Worm (Caenorhabditis elegans) whole organism, L1 larva: ENCODE measurements around the gene zgpa-1.
A peak's percentile ranks its signal among the peaks of the same experiment; 100 is the strongest.

Source experiments
- C04F5.9 ChIP-seq: sonication (generic microtip); optimal IDR thresholded peaks from 2 replicates; lab custom pipeline; 2016; ENCODE audit warnings: missing genetic modification characterization, missing compliant biosample characterization
- Y116A8C.19 ChIP-seq: sonication (generic microtip); optimal IDR thresholded peaks from 2 replicates; lab custom pipeline; 2016; ENCODE audit warnings: missing compliant biosample characterization, missing genetic modification characterization, borderline replicate concordance
- aha-1 ChIP-seq: fragments of 150-350 bp; optimal IDR thresholded peaks from 2 replicates; lab custom pipeline; 2014; ENCODE audit warnings: missing biosample characterization, missing genetic modification characterization
- alr-1 ChIP-seq: fragments of 200-800 bp; sonication (Bioruptor generic); optimal IDR thresholded peaks from 2 replicates; lab custom pipeline; 2018; ENCODE audit warnings: borderline replicate concordance, mild to moderate bottlenecking, missing genetic modification characterization, missing compliant biosample characterization
- blmp-1 ChIP-seq: fragments of 150-350 bp; optimal IDR thresholded peaks from 2 replicates; lab custom pipeline; 2014; ENCODE audit warnings: missing biosample characterization, missing genetic modification characterization
- ceh-63 ChIP-seq: fragments of 200-800 bp; sonication (Bioruptor generic); optimal IDR thresholded peaks from 2 replicates; lab custom pipeline; 2018; ENCODE audit warnings: mild to moderate bottlenecking, missing genetic modification characterization, missing compliant biosample characterization
- ceh-82 ChIP-seq, 3 experiments: fragments of 150-350 bp in 1 of 3; sonication (generic microtip) in 2 of 3; optimal IDR thresholded peaks; 2 replicates each; lab custom pipeline; 2014 to 2017; ENCODE audit warnings: missing biosample characterization in 3 of 3, missing genetic modification characterization in 3 of 3
- ceh-90 ChIP-seq: sonication (generic microtip); optimal IDR thresholded peaks from 2 replicates; lab custom pipeline; 2016; ENCODE audit warnings: missing genetic modification characterization, missing compliant biosample characterization
- ces-1 ChIP-seq: fragments of 150-350 bp; optimal IDR thresholded peaks from 2 replicates; lab custom pipeline; 2014; ENCODE audit warnings: missing biosample characterization, missing genetic modification reagents, missing genetic modification characterization
- dpl-1 ChIP-seq, 3 experiments: fragments of 150-350 bp in 2 of 3; sonication (generic microtip) in 1 of 3; optimal IDR thresholded peaks; 2 replicates each; lab custom pipeline; 2014 to 2017; ENCODE audit warnings: missing biosample characterization in 3 of 3, missing genetic modification characterization in 3 of 3, missing genetic modification reagents in 3 of 3
- dsc-1 ChIP-seq: sonication (generic microtip); optimal IDR thresholded peaks from 2 replicates; lab custom pipeline; 2016; ENCODE audit warnings: mild to moderate bottlenecking, missing genetic modification characterization, missing compliant biosample characterization
- efl-1 ChIP-seq, 4 experiments: fragments of 150-350 bp; optimal IDR thresholded peaks in 3 of 4; peaks in 1 of 4; 1 replicate in 1 of 4; 2 replicates in 3 of 4; lab custom pipeline; 2014; ENCODE audit warnings: missing biosample characterization in 2 of 4, missing genetic modification characterization in 2 of 4, missing genetic modification reagents in 2 of 4
- egl-13 ChIP-seq: sonication (generic microtip); optimal IDR thresholded peaks from 2 replicates; lab custom pipeline; 2016; ENCODE audit warnings: missing genotype, missing genetic modification reagents, missing genetic modification characterization, missing compliant biosample characterization
- elt-2 ChIP-seq: sonication (generic microtip); optimal IDR thresholded peaks from 2 replicates; lab custom pipeline; 2016; ENCODE audit warnings: missing genetic modification characterization, mild to moderate bottlenecking, inconsistent platforms, missing compliant biosample characterization, missing genetic modification reagents
- fkh-4 ChIP-seq: sonication (generic microtip); optimal IDR thresholded peaks from 2 replicates; lab custom pipeline; 2016; ENCODE audit warnings: missing compliant biosample characterization, missing genetic modification characterization, borderline replicate concordance
- fkh-8 ChIP-seq: sonication (generic microtip); optimal IDR thresholded peaks from 2 replicates; lab custom pipeline; 2016; ENCODE audit warnings: mild to moderate bottlenecking, missing genetic modification characterization, missing compliant biosample characterization
- hlh-4 ChIP-seq: sonication (generic microtip); optimal IDR thresholded peaks from 2 replicates; lab custom pipeline; 2016; ENCODE audit warnings: mild to moderate bottlenecking, missing genetic modification characterization, missing compliant biosample characterization
- hpl-2 ChIP-seq: fragments of 150-350 bp; optimal IDR thresholded peaks from 2 replicates; lab custom pipeline; 2014; ENCODE audit warnings: missing biosample characterization, missing genetic modification reagents, missing genetic modification characterization
- irx-1 ChIP-seq: sonication (generic microtip); optimal IDR thresholded peaks from 2 replicates; lab custom pipeline; 2016; ENCODE audit warnings: missing genetic modification characterization, missing compliant biosample characterization
- lin-14 ChIP-seq: fragments of 200-800 bp; sonication (Bioruptor generic); optimal IDR thresholded peaks from 2 replicates; lab custom pipeline; 2018; ENCODE audit warnings: mild to moderate bottlenecking, missing genetic modification characterization, moderate library complexity, missing compliant biosample characterization
- lin-35 ChIP-seq, 2 experiments: fragments of 150-350 bp; optimal IDR thresholded peaks; 2 replicates each; lab custom pipeline; 2014; ENCODE audit warnings: missing biosample characterization in 2 of 2, missing genetic modification characterization in 2 of 2, missing genetic modification reagents in 2 of 2
- lin-39 ChIP-seq: fragments of 150-350 bp; optimal IDR thresholded peaks from 2 replicates; lab custom pipeline; 2014; ENCODE audit warnings: missing biosample characterization, missing genetic modification reagents, missing genetic modification characterization
- lir-3 ChIP-seq: sonication (generic microtip); optimal IDR thresholded peaks from 2 replicates; lab custom pipeline; 2016; ENCODE audit warnings: mild to moderate bottlenecking, missing genetic modification characterization, moderate library complexity, missing compliant biosample characterization; ENCODE audit not compliant: poor library complexity
- lsy-2 ChIP-seq, 2 experiments: fragments of 150-350 bp; optimal IDR thresholded peaks; 2 replicates each; lab custom pipeline; 2014; ENCODE audit warnings: missing biosample characterization in 2 of 2, missing genetic modification characterization in 2 of 2
- mab-9 ChIP-seq: fragments of 200-800 bp; sonication (Bioruptor generic); IDR thresholded peaks from 2 replicates; pipeline ENCODE4 v1.3.6; 2022; ENCODE audit warnings: missing genetic modification reagents, missing genetic modification characterization, missing compliant biosample characterization
- mdl-1 ChIP-seq, 2 experiments: fragments of 150-350 bp; optimal IDR thresholded peaks; 2 replicates each; lab custom pipeline; 2014 to 2017; ENCODE audit warnings: missing biosample characterization in 2 of 2, missing genetic modification characterization in 2 of 2, inconsistent platforms in 1 of 2
- mef-2 ChIP-seq: fragments of 150-350 bp; optimal IDR thresholded peaks from 2 replicates; lab custom pipeline; 2014; ENCODE audit warnings: missing biosample characterization, missing genetic modification characterization
- nhr-11 ChIP-seq: fragments of 150-350 bp; optimal IDR thresholded peaks from 2 replicates; lab custom pipeline; 2014; ENCODE audit warnings: missing biosample characterization, missing genetic modification characterization
- nhr-19 ChIP-seq: fragments of 200-800 bp; sonication (Bioruptor generic); conservative IDR thresholded peaks from 2 replicates; pipeline ENCODE4 v1.3.6; 2022; ENCODE audit warnings: missing genetic modification characterization, missing compliant biosample characterization
- nhr-20 ChIP-seq: sonication (generic microtip); optimal IDR thresholded peaks from 2 replicates; lab custom pipeline; 2016; ENCODE audit warnings: mild to moderate bottlenecking, missing genetic modification characterization, missing compliant biosample characterization
- nhr-237 ChIP-seq: fragments of 150-350 bp; optimal IDR thresholded peaks from 2 replicates; lab custom pipeline; 2014; ENCODE audit warnings: missing biosample characterization, missing genetic modification characterization
- nhr-47 ChIP-seq: sonication (generic microtip); optimal IDR thresholded peaks from 2 replicates; lab custom pipeline; 2016; ENCODE audit warnings: mild to moderate bottlenecking, missing genetic modification characterization, moderate library complexity, missing compliant biosample characterization
- nhr-76 ChIP-seq: sonication (generic microtip); optimal IDR thresholded peaks from 2 replicates; lab custom pipeline; 2017; ENCODE audit warnings: missing biosample characterization, missing genetic modification characterization
- nhr-77 ChIP-seq: fragments of 150-350 bp; optimal IDR thresholded peaks from 2 replicates; lab custom pipeline; 2014; ENCODE audit warnings: missing biosample characterization, missing genetic modification characterization
- nhr-85 ChIP-seq: sonication (generic microtip); peaks from one replicate; lab custom pipeline; 2016; ENCODE audit warnings: missing genetic modification characterization, inconsistent platforms, missing compliant biosample characterization
- pax-3 ChIP-seq: fragments of 200-800 bp; sonication (Bioruptor generic); optimal IDR thresholded peaks from 2 replicates; lab custom pipeline; 2018; ENCODE audit warnings: mild to moderate bottlenecking, missing genetic modification characterization, moderate library complexity, missing compliant biosample characterization
- rnt-1 ChIP-seq: sonication (generic microtip); optimal IDR thresholded peaks from 2 replicates; lab custom pipeline; 2016; ENCODE audit warnings: mild to moderate bottlenecking, missing genetic modification characterization, moderate library complexity, missing compliant biosample characterization
- skn-1 ChIP-seq: fragments of 150-350 bp; optimal IDR thresholded peaks from 2 replicates; lab custom pipeline; 2014; ENCODE audit warnings: missing biosample characterization, missing genetic modification characterization
- snpc-4 ChIP-seq: fragments of 150-350 bp; optimal IDR thresholded peaks from 2 replicates; lab custom pipeline; 2014; ENCODE audit warnings: missing biosample characterization, missing genetic modification characterization
- sptf-1 ChIP-seq: fragments of 150-350 bp; optimal IDR thresholded peaks from 2 replicates; lab custom pipeline; 2014; ENCODE audit warnings: missing biosample characterization, missing genetic modification characterization
- sup-37 ChIP-seq: fragments of 200-800 bp; sonication (Bioruptor generic); optimal IDR thresholded peaks from 2 replicates; lab custom pipeline; 2018; ENCODE audit warnings: mild to moderate bottlenecking, missing genetic modification characterization, missing compliant biosample characterization
- swsn-7 ChIP-seq: sonication (generic microtip); optimal IDR thresholded peaks from 2 replicates; lab custom pipeline; 2016; ENCODE audit warnings: missing genetic modification characterization, missing compliant biosample characterization
- tbx-2 ChIP-seq: sonication (generic microtip); optimal IDR thresholded peaks from 2 replicates; lab custom pipeline; 2016; ENCODE audit warnings: missing genetic modification characterization, missing compliant biosample characterization
- unc-130 ChIP-seq: fragments of 150-350 bp; optimal IDR thresholded peaks from 2 replicates; lab custom pipeline; 2017; ENCODE audit warnings: missing biosample characterization, missing genetic modification characterization, inconsistent platforms
- unc-30 ChIP-seq: sonication (generic microtip); optimal IDR thresholded peaks from 2 replicates; lab custom pipeline; 2017; ENCODE audit warnings: missing biosample characterization, missing genetic modification characterization
- unc-86 ChIP-seq: sonication (generic microtip); optimal IDR thresholded peaks from 2 replicates; lab custom pipeline; 2016; ENCODE audit warnings: missing genetic modification characterization, missing compliant biosample characterization
- zag-1 ChIP-seq: fragments of 150-350 bp; optimal IDR thresholded peaks from 2 replicates; lab custom pipeline; 2014; ENCODE audit warnings: missing biosample characterization, missing genetic modification characterization
- zip-4 ChIP-seq: fragments of 200-800 bp; sonication (Bioruptor generic); optimal IDR thresholded peaks from 2 replicates; lab custom pipeline; 2018; ENCODE audit warnings: mild to moderate bottlenecking, missing genetic modification characterization, moderate library complexity, missing compliant biosample characterization
- ztf-11 ChIP-seq, 2 experiments: sonication (generic microtip); optimal IDR thresholded peaks; 2 replicates each; lab custom pipeline; 2016 to 2017; ENCODE audit warnings: missing genetic modification characterization in 2 of 2, missing biosample characterization in 1 of 2, missing compliant biosample characterization in 1 of 2

zgpa-1 gene

DNA sequence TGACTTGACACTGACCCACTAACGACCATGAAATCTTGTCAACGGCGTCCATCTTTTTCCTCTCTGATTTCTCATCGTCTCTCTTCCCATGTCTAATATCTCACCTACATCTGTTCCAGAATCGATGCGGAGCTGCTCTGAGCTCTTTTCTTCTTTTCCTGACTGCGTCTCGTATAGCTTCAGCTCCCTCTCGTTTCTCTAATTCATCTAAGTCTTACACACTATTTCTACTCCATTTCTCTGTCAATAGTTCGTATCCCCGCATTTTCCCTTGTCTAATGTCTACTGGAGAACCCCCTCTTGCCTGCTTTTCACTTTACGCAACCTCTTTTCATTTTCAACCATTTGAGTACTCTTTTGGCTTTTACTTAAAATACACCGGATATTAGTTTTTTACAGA is 5.2 kb upstream of the zgpa-1 start, which contains the start of gene ric-3 (continued):
- TF ChIP-seq unc-86 = peak; percentile 76
- peak; percentile 42 for TF ChIP-seq pax-3 (tag; lab: Kevin White, UChicago)
- peak; percentile 19 for TF ChIP-seq skn-1
- TF ChIP-seq nhr-85 (tag; lab: Kevin White, UChicago) = peak; percentile 49
- peak; percentile 57 to 76 for TF ChIP-seq lsy-2 (tag; optimal IDR thresholded peaks at IDR 0.05; lab: Kevin White, UChicago)
- TF ChIP-seq nhr-11 (tag; lab: Kevin White, UChicago) = no peak
- peak; percentile 73 for TF ChIP-seq swsn-7 (tag; lab: Kevin White, UChicago)
- TF ChIP-seq mab-9 (GFP tag; lab: Robert Waterston, UW) = no peak
- TF ChIP-seq ztf-11 (tag; optimal IDR thresholded peaks at IDR 0.05; lab: Kevin White, UChicago) = no peak
- peak; percentile 81 for TF ChIP-seq dsc-1
- TF ChIP-seq hpl-2 = no peak
- TF ChIP-seq elt-2 (tag; lab: Kevin White, UChicago) = no peak
- peak; percentile 23 for TF ChIP-seq snpc-4 (tag; lab: Kevin White, UChicago)
- TF ChIP-seq nhr-76 (tag; lab: Kevin White, UChicago) = no peak
- no peak for TF ChIP-seq mdl-1 (tag; optimal IDR thresholded peaks at IDR 0.05; lab: Kevin White, UChicago)
- TF ChIP-seq C04F5.9 = no peak
- peak; percentile 63 for TF ChIP-seq nhr-19 (GFP tag; lab: Robert Waterston, UW)
- TF ChIP-seq nhr-20 = peak; percentile 50
- TF ChIP-seq nhr-237 = no peak
- peak; percentile 84 for TF ChIP-seq fkh-8 (tag; lab: Kevin White, UChicago)
- TF ChIP-seq dpl-1 (GFP tag; optimal IDR thresholded peaks at IDR 0.05; lab: Kevin White, UChicago) = peak; percentile 7 to 41 (median 31)
- peak; percentile 17 for TF ChIP-seq lin-39
- TF ChIP-seq ceh-90 (tag; lab: Kevin White, UChicago) = peak; percentile 16
- no peak for TF ChIP-seq sptf-1
- no peak for TF ChIP-seq fkh-4 (tag; lab: Kevin White, UChicago)
- no peak for TF ChIP-seq aha-1 (tag; lab: Kevin White, UChicago)
- TF ChIP-seq alr-1 (tag; lab: Kevin White, UChicago) = no peak
- TF ChIP-seq zip-4 (GFP tag; lab: Kevin White, UChicago) = no peak
- TF ChIP-seq ceh-63 (GFP tag; lab: Kevin White, UChicago) = no peak
- TF ChIP-seq nhr-77 (tag; lab: Kevin White, UChicago) = peak; percentile 30
- peak; percentile 72 for TF ChIP-seq tbx-2 (tag; lab: Kevin White, UChicago)
- TF ChIP-seq ceh-82 (tag; optimal IDR thresholded peaks at IDR 0.05; lab: Kevin White, UChicago) = peak; percentile 45 to 63 (median 50)
- no peak for TF ChIP-seq hlh-4 (tag; lab: Kevin White, UChicago)
- no peak for TF ChIP-seq sup-37 (GFP tag; lab: Kevin White, UChicago)
- TF ChIP-seq mef-2 (tag; lab: Kevin White, UChicago) = peak; percentile 22
- TF ChIP-seq lir-3 (tag; lab: Kevin White, UChicago) = peak; percentile 31
- TF ChIP-seq lin-35 (GFP tag; optimal IDR thresholded peaks at IDR 0.05; lab: Kevin White, UChicago) = peak in 1 of 2 experiments; percentile 65
- peak; percentile 71 for TF ChIP-seq egl-13 (tag; lab: Kevin White, UChicago)
- TF ChIP-seq rnt-1 (tag; lab: Kevin White, UChicago) = peak; percentile 84

DNA sequence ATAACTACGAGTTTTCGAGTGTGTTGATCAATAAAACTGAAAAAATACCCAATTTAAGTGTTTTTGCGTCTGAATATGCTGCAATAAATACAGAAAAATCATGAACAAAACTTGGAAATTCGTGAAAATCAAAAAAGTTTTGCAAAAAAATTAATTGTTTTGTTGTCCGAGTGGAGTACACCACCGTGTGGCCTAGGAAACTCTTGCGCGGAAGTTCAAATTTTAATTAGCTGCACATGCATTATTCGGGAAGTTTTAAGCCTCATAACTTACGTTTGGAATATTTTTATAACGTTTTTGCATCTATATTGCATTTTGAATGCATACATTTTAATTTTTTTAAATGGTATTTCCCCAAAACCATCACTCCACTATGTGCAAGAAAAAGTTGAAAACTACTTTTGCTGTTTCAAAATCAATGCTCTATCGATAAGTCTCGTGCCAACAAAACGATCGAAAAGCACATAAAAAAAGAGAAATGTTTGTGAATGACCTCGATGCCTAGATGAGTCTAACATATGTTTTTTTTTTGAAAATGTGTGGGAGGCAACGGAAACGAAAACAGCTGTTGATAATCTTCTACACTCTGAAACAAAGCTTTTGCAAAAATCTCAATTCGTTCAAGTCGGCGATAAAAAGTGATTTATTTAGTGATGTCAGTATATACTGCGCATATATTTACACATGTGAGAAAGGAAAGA is 3.9 kb upstream of the zgpa-1 start:
- peak; percentile 10 to 53 for TF ChIP-seq lsy-2 (tag; optimal IDR thresholded peaks at IDR 0.05; lab: Kevin White, UChicago)
- peak; percentile 69 for TF ChIP-seq irx-1 (tag; lab: Kevin White, UChicago)
- peak; percentile 44 for TF ChIP-seq nhr-19 (GFP tag; lab: Robert Waterston, UW)
- TF ChIP-seq tbx-2 (tag; lab: Kevin White, UChicago) = peak; percentile 51
- TF ChIP-seq zag-1 (tag; lab: Kevin White, UChicago) = no peak
- TF ChIP-seq egl-13 (tag; lab: Kevin White, UChicago) = peak; percentile 35
- peak in 1 of 2 experiments; percentile 71 for TF ChIP-seq ztf-11 (tag; optimal IDR thresholded peaks at IDR 0.05; lab: Kevin White, UChicago)
- no peak for TF ChIP-seq unc-30 (tag; lab: Kevin White, UChicago)
- peak; percentile 76 to 88 (median 86) for TF ChIP-seq dpl-1 (GFP tag; optimal IDR thresholded peaks at IDR 0.05; lab: Kevin White, UChicago)
- peak; percentile 28 for TF ChIP-seq blmp-1 (tag; lab: Kevin White, UChicago)
- TF ChIP-seq C04F5.9 = peak; percentile 40
- no peak for TF ChIP-seq unc-86
- peak; percentile 5 for TF ChIP-seq skn-1
- peak; percentile 53 to 89 for TF ChIP-seq efl-1 (optimal IDR thresholded peaks at IDR 0.05; lab: Kevin White, UChicago)
- TF ChIP-seq efl-1 (GFP tag; optimal IDR thresholded peaks at IDR 0.05 in 1 of 2; lab: Kevin White, UChicago) = peak; percentile 87 to 99
- TF ChIP-seq elt-2 (tag; lab: Kevin White, UChicago) = peak; percentile 22
- TF ChIP-seq Y116A8C.19 (tag; lab: Kevin White, UChicago) = peak; percentile 6
- TF ChIP-seq rnt-1 (tag; lab: Kevin White, UChicago) = peak; percentile 86
- TF ChIP-seq unc-130 (tag; lab: Kevin White, UChicago) = peak; percentile 3
- peak; percentile 54 for TF ChIP-seq lin-14 (GFP tag; lab: Kevin White, UChicago)
- TF ChIP-seq ces-1 (GFP tag; lab: Kevin White, UChicago) = no peak
- TF ChIP-seq nhr-47 (tag; lab: Kevin White, UChicago) = peak; percentile 68
